Worm (Caenorhabditis elegans): ENCODE data around the gene ttr-21.

The ttr-21 gene

ce11 chrV:13816877-13817276 is 37.3 kb downstream of the ttr-21 start, which contains the start of gene F55B12.2:
Gene F55B12.2 (minus strand): TSS chrV:13816977.
- no peak for TF ChIP-seq jun-1 (tag; optimal IDR thresholded peaks at IDR 0.05)
- no peak for TF ChIP-seq php-3 (GFP tag; IDR thresholded peaks at IDR 0.05)
- no peak for TF ChIP-seq ceh-44 (GFP tag; IDR thresholded peaks at IDR 0.05)
- TF ChIP-seq aha-1 (tag) = peak; percentile 9
- TF ChIP-seq ceh-32 (tag; optimal IDR thresholded peaks at IDR 0.05; ENCODE audit: poor library complexity) = no peak

DNA sequence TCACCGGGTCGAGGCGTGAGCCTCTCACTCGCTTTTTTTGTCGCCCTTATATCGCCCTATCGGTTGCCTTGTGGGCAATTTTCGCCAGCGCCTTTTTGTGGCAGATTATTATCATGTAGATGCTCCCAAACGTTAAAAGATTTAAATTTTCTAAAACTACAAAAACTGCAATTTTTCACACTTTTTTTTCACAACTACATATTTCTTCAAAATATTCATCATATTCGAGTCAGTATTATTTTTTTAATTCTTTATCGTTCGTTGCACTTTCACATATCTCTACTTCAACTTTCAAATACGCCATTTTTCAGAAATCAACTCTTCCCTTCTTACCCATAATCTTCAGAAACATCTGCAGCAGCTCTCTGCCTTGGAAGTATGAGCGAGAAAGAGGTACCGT is 41.3 kb downstream of the ttr-21 start, which contains the start of gene ceh-24:
Gene ceh-24 (plus strand): TSS at position 301 of the 400 bp plus-strand sequence.
- TF ChIP-seq nhr-10 (tag; optimal IDR thresholded peaks at IDR 0.05) (no peak), lin-29 (GFP tag; IDR thresholded peaks at IDR 0.05) (no peak)

ce11 chrV:13812330-13812729 is 41.9 kb downstream of the ttr-21 start:
- no peak for TF ChIP-seq mxl-2 (GFP tag; conservative IDR thresholded peaks at IDR 0.05)
- peak; percentile 47 for TF ChIP-seq ces-1 (GFP tag; optimal IDR thresholded peaks at IDR 0.05)

- TF ChIP-seq rbr-2 (tag; optimal IDR thresholded peaks at IDR 0.05) (peak; percentile 73), T26A8.4 (GFP tag; IDR thresholded peaks at IDR 0.05) (no peak), F44E2.7 (GFP tag; IDR thresholded peaks at IDR 0.05) (0 out of 2 replicates have a peak, but pooled peaks have one; percentile 27), vab-7 (GFP tag; IDR thresholded peaks at IDR 0.05) (0 out of 2 replicates have a peak, but pooled peaks have one; percentile 6), dpl-1 (GFP tag; optimal IDR thresholded peaks at IDR 0.05) (peak; percentile 19), madf-9 (GFP tag; conservative IDR thresholded peaks at IDR 0.05) (no peak), fkh-10 (GFP tag; optimal IDR thresholded peaks at IDR 0.05) (no peak), lin-1 (GFP tag; IDR thresholded peaks at IDR 0.05) (0 out of 2 replicates have a peak, but pooled peaks have one; percentile 31), Y105C5A.15 (GFP tag; IDR thresholded peaks at IDR 0.05) (no peak), mep-1 (tag; optimal IDR thresholded peaks at IDR 0.05) (no peak), aha-1 (tag) (peak; percentile 84), hlh-11 (tag; optimal IDR thresholded peaks at IDR 0.05) (peak; percentile 83), nhr-25 (tag; optimal IDR thresholded peaks at IDR 0.05; ENCODE audit: borderline replicate concordance, insufficient read depth) (peak; percentile 28), R02D3.7 (tag; optimal IDR thresholded peaks at IDR 0.05) (no peak), gei-8 (GFP tag; optimal IDR thresholded peaks at IDR 0.05) (no peak), snpc-4 (tag; optimal IDR thresholded peaks at IDR 0.05) (no peak), aly-2 (tag; optimal IDR thresholded peaks at IDR 0.05) (no peak), daf-19 (GFP tag; conservative IDR thresholded peaks at IDR 0.05) (no peak), egl-43 (GFP tag; IDR thresholded peaks at IDR 0.05) (peak; percentile 55; the same call in 1 of the 2 replicates), nhr-6 (tag; optimal IDR thresholded peaks at IDR 0.05) (peak; percentile 92), hmg-1.1 (GFP tag; IDR thresholded peaks at IDR 0.05) (peak; percentile 74), nhr-41 (GFP tag; IDR thresholded peaks at IDR 0.05) (no peak), pha-4 (GFP tag; IDR thresholded peaks at IDR 0.05) (no peak), pha-4 (tag; optimal IDR thresholded peaks at IDR 0.05) (peak; percentile 28), ceh-32 (tag; optimal IDR thresholded peaks at IDR 0.05; ENCODE audit: poor library complexity) (no peak), lin-38 (GFP tag; IDR thresholded peaks at IDR 0.05) (no peak), nhr-102 (tag; optimal IDR thresholded peaks at IDR 0.05) (no peak), daf-8 (GFP tag; IDR thresholded peaks at IDR 0.05) (no peak), lin-13 (GFP tag; optimal IDR thresholded peaks at IDR 0.05) (no peak), php-3 (GFP tag; IDR thresholded peaks at IDR 0.05) (no peak), daf-16 (GFP tag; optimal IDR thresholded peaks at IDR 0.05) (peak in 1 of 2 experiments; percentile 1), daf-16 (tag; optimal IDR thresholded peaks at IDR 0.05) (peak; percentile 49), F37D6.2 (tag; optimal IDR thresholded peaks at IDR 0.05) (peak; percentile 25), dve-1 (tag; optimal IDR thresholded peaks at IDR 0.05; ENCODE audit: insufficient read depth) (no peak), dmd-8 (GFP tag; IDR thresholded peaks at IDR 0.05) (no peak), ZK337.2 (GFP tag; IDR thresholded peaks at IDR 0.05) (no peak), dmd-6 (GFP tag; IDR thresholded peaks at IDR 0.05) (peak; percentile 60), mxl-3 (GFP tag; optimal IDR thresholded peaks at IDR 0.05) (peak; percentile 74), nhr-77 (tag; optimal IDR thresholded peaks at IDR 0.05) (peak; percentile 21), lir-3 (tag; optimal IDR thresholded peaks at IDR 0.05) (no peak)
Measured at ce11 chrV:13808462-13808867, 45.7 kb downstream of the ttr-21 start.

All from whole organism, L4 larva.